Fruit fly (Drosophila melanogaster) whole organism, prepupa: ENCODE results near the gene Crys.

ENCODE experiments used
- CG16779 ChIP-seq: fragments of 200-800 bp; sonication (Bioruptor generic); optimal IDR thresholded peaks from 3 replicates; lab custom pipeline; 2017; ENCODE audit warnings: missing biosample characterization, mild to moderate bottlenecking, missing genetic modification characterization
- CG34406 ChIP-seq: fragments of 200-800 bp; sonication (Bioruptor generic); optimal IDR thresholded peaks from 3 replicates; lab custom pipeline; 2016; ENCODE audit warnings: missing biosample characterization, missing genetic modification characterization
- CG4318 ChIP-seq: fragments of 200-800 bp; sonication (Bioruptor generic); optimal IDR thresholded peaks from 3 replicates; lab custom pipeline; 2017; ENCODE audit warnings: missing biosample characterization, mild to moderate bottlenecking, missing genetic modification characterization
- CG8632 ChIP-seq: fragments of 200-800 bp; sonication (Bioruptor generic); optimal IDR thresholded peaks from 3 replicates; lab custom pipeline; 2016; ENCODE audit warnings: missing biosample characterization, missing genetic modification characterization
- CG9139 ChIP-seq: fragments of 200-800 bp; sonication (Bioruptor generic); optimal IDR thresholded peaks from 3 replicates; lab custom pipeline; 2017; ENCODE audit warnings: missing biosample characterization, mild to moderate bottlenecking, missing genetic modification characterization
- Hr38 ChIP-seq: sonication (Bioruptor generic); optimal IDR thresholded peaks from 2 replicates; lab custom pipeline; 2016; ENCODE audit warnings: missing biosample characterization, missing genetic modification characterization
- Lpt ChIP-seq: fragments of 200-800 bp; sonication (Bioruptor generic); optimal IDR thresholded peaks from 3 replicates; lab custom pipeline; 2016; ENCODE audit warnings: missing biosample characterization, missing genetic modification characterization
- acj6 ChIP-seq: fragments of 200-800 bp; sonication (Bioruptor generic); optimal IDR thresholded peaks from 3 replicates; lab custom pipeline; 2016; ENCODE audit warnings: missing biosample characterization, missing genetic modification characterization
- dac ChIP-seq: fragments of 200-800 bp; sonication (Bioruptor generic); optimal IDR thresholded peaks from 2 replicates; lab custom pipeline; 2017; ENCODE audit warnings: missing biosample characterization, mild to moderate bottlenecking, missing genetic modification characterization
- eg ChIP-seq: fragments of 200-800 bp; sonication (Bioruptor generic); IDR thresholded peaks from 3 replicates; pipeline ENCODE4 v1.3.6; 2022; ENCODE audit warnings: missing biosample characterization, missing genetic modification characterization

DNA sequence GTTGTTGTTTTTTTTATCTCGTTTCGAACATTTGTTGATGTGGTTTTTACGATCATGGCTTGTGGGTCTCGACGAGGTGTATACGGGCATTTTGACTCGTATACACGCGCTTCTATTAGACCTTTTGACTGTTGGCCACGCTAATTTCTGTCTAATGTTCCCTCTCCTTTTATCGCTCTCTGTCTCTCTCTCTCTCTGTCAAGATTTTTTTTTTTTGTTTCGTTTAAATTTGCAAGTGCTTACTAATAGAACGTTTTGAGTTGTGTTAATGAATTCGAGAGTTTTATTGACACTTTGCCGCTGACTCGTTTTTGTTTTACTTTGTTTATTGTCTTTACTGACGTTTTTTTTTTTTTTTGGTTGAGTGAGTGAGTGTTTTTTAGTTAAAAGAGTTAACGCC lies 26.4 kb downstream of the Crys start:
- TF ChIP-seq acj6 (no peak), CG16779 (no peak), eg (GFP tag; lab: Robert Waterston, UW) (no peak), CG4318 (GFP tag; lab: Kevin White, UChicago) (no peak), Hr38 (GFP tag; lab: Kevin White, UChicago) (no peak), CG34406 (GFP tag; lab: Kevin White, UChicago) (no peak), dac (no peak), Lpt (GFP tag; lab: Kevin White, UChicago) (no peak), CG8632 (GFP tag; lab: Kevin White, UChicago) (no peak), CG9139 (no peak)
